Worm (Caenorhabditis elegans): ENCODE measurements around the gene F09G8.10.
A peak's percentile ranks its signal among the peaks of the same experiment; 100 is the strongest.

Gene F09G8.10

ce11 chrIII:8275871-8276270 lies 3.9 kb upstream of the F09G8.10 start, which contains the start of gene clec-160:
Gene clec-160, minus strand, starts transcription at chrIII:8275971.
- TF ChIP-seq ets-7 (tag; optimal IDR thresholded peaks at IDR 0.05) (no peak), ceh-13 (GFP tag; optimal IDR thresholded peaks at IDR 0.05) (no peak), scrt-1 (GFP tag; IDR thresholded peaks at IDR 0.05) (no peak), aly-1 (tag; optimal IDR thresholded peaks at IDR 0.05) (no peak), hnd-1 (tag; optimal IDR thresholded peaks at IDR 0.05) (no peak), ceh-36 (tag; optimal IDR thresholded peaks at IDR 0.05) (no peak), ama-1 (optimal IDR thresholded peaks at IDR 0.05) (no peak), tbx-37 (GFP tag; conservative IDR thresholded peaks at IDR 0.05) (no peak), hmg-4 (GFP tag; optimal IDR thresholded peaks at IDR 0.05) (no peak)

ce11 chrIII:8268296-8268695 lies 3.7 kb downstream of the F09G8.10 start, which contains the start of the genes F09G8.7 and crn-7:
Gene F09G8.7, minus strand, starts transcription at chrIII:8268355.
Gene crn-7, plus strand, starts transcription at chrIII:8268531.
- TF ChIP-seq hmg-4 (GFP tag; optimal IDR thresholded peaks at IDR 0.05) (no peak), tra-4 (tag; optimal IDR thresholded peaks at IDR 0.05) (no peak), tbx-37 (GFP tag; conservative IDR thresholded peaks at IDR 0.05) (no peak), B0310.2 (tag; optimal IDR thresholded peaks at IDR 0.05) (no peak)

- no peak for TF ChIP-seq flt-1 (GFP tag; IDR thresholded peaks at IDR 0.05)
- no peak for TF ChIP-seq tbx-11 (GFP tag; IDR thresholded peaks at IDR 0.05)
- no peak for TF ChIP-seq hmbx-1 (tag; optimal IDR thresholded peaks at IDR 0.05)
- TF ChIP-seq scrt-1 (GFP tag; IDR thresholded peaks at IDR 0.05) = no peak
- no peak for TF ChIP-seq ceh-13 (GFP tag; optimal IDR thresholded peaks at IDR 0.05)
- TF ChIP-seq hnd-1 (tag; optimal IDR thresholded peaks at IDR 0.05) = no peak
- no peak for TF ChIP-seq tra-4 (tag; optimal IDR thresholded peaks at IDR 0.05)
- TF ChIP-seq F13C5.2 (tag; optimal IDR thresholded peaks at IDR 0.05) = no peak
- no peak for TF ChIP-seq pes-1 (GFP tag; IDR thresholded peaks at IDR 0.05)
- no peak for TF ChIP-seq ceh-36 (tag; optimal IDR thresholded peaks at IDR 0.05)
- TF ChIP-seq ama-1 (optimal IDR thresholded peaks at IDR 0.05) = no peak
- TF ChIP-seq tbx-37 (GFP tag; conservative IDR thresholded peaks at IDR 0.05) = no peak
- no peak for TF ChIP-seq hmg-4 (GFP tag; optimal IDR thresholded peaks at IDR 0.05)
- TF ChIP-seq B0310.2 (tag; optimal IDR thresholded peaks at IDR 0.05) = no peak
Observed at ce11 chrIII:8265753-8266152, 6.2 kb downstream of the F09G8.10 start, which contains the start of gene mrps-9. Gene mrps-9, plus strand, starts transcription at chrIII:8266062.

- TF ChIP-seq ama-1 (optimal IDR thresholded peaks at IDR 0.05) (no peak), aly-1 (tag; optimal IDR thresholded peaks at IDR 0.05) (no peak), tra-4 (tag; optimal IDR thresholded peaks at IDR 0.05) (no peak), tbx-11 (GFP tag; IDR thresholded peaks at IDR 0.05) (no peak), ceh-36 (tag; optimal IDR thresholded peaks at IDR 0.05) (no peak), flt-1 (GFP tag; IDR thresholded peaks at IDR 0.05) (no peak), F13C5.2 (tag; optimal IDR thresholded peaks at IDR 0.05) (no peak), sea-1 (GFP tag; conservative IDR thresholded peaks at IDR 0.05) (no peak)
Observed at ce11 chrIII:8263377-8263776, 8.6 kb downstream of the F09G8.10 start, which contains the start of gene col-91. Gene col-91, minus strand, starts transcription at chrIII:8263664.

- TF ChIP-seq tbx-37 (GFP tag; conservative IDR thresholded peaks at IDR 0.05) (no peak), tra-4 (tag; optimal IDR thresholded peaks at IDR 0.05) (no peak), tbx-11 (GFP tag; IDR thresholded peaks at IDR 0.05) (no peak), hnd-1 (tag; optimal IDR thresholded peaks at IDR 0.05) (no peak), ceh-36 (tag; optimal IDR thresholded peaks at IDR 0.05) (no peak), pes-1 (GFP tag; IDR thresholded peaks at IDR 0.05) (no peak), aly-1 (tag; optimal IDR thresholded peaks at IDR 0.05) (no peak), B0310.2 (tag; optimal IDR thresholded peaks at IDR 0.05) (no peak), flt-1 (GFP tag; IDR thresholded peaks at IDR 0.05) (no peak), sea-1 (GFP tag; conservative IDR thresholded peaks at IDR 0.05) (no peak), ama-1 (optimal IDR thresholded peaks at IDR 0.05) (no peak), ceh-13 (GFP tag; optimal IDR thresholded peaks at IDR 0.05) (no peak), F13C5.2 (tag; optimal IDR thresholded peaks at IDR 0.05) (no peak), hmg-4 (GFP tag; optimal IDR thresholded peaks at IDR 0.05) (no peak), ets-7 (tag; optimal IDR thresholded peaks at IDR 0.05) (no peak), scrt-1 (GFP tag; IDR thresholded peaks at IDR 0.05) (no peak)
Observed at ce11 chrIII:8262599-8262998, 9.4 kb downstream of the F09G8.10 start.

- TF ChIP-seq scrt-1 (GFP tag; IDR thresholded peaks at IDR 0.05) (no peak), B0310.2 (tag; optimal IDR thresholded peaks at IDR 0.05) (no peak), ceh-36 (tag; optimal IDR thresholded peaks at IDR 0.05) (no peak), ama-1 (optimal IDR thresholded peaks at IDR 0.05) (no peak), aly-1 (tag; optimal IDR thresholded peaks at IDR 0.05) (no peak)
Observed at ce11 chrIII:8258045-8258444, 13.9 kb downstream of the F09G8.10 start, which contains the start of gene ncr-2. Gene ncr-2, plus strand, starts transcription at chrIII:8258345.

- TF ChIP-seq hnd-1 (tag; optimal IDR thresholded peaks at IDR 0.05) = no peak
- TF ChIP-seq ceh-36 (tag; optimal IDR thresholded peaks at IDR 0.05) = no peak
- TF ChIP-seq ets-7 (tag; optimal IDR thresholded peaks at IDR 0.05) = no peak
- TF ChIP-seq ceh-13 (GFP tag; optimal IDR thresholded peaks at IDR 0.05) = no peak
- TF ChIP-seq sea-1 (GFP tag; conservative IDR thresholded peaks at IDR 0.05) = no peak
- TF ChIP-seq hmbx-1 (tag; optimal IDR thresholded peaks at IDR 0.05) = no peak
- TF ChIP-seq flt-1 (GFP tag; IDR thresholded peaks at IDR 0.05) = no peak
- TF ChIP-seq tbx-11 (GFP tag; IDR thresholded peaks at IDR 0.05) = no peak
- no peak for TF ChIP-seq hmg-4 (GFP tag; optimal IDR thresholded peaks at IDR 0.05)
- TF ChIP-seq F13C5.2 (tag; optimal IDR thresholded peaks at IDR 0.05) = no peak
Observed at ce11 chrIII:8254938-8255337, 17.0 kb downstream of the F09G8.10 start, which contains the start of gene F09G8.5. Gene F09G8.5, plus strand, starts transcription at chrIII:8254975.

ce11 chrIII:8250007-8250683 lies 21.8 kb downstream of the F09G8.10 start, which contains the start of gene knl-1:
Gene knl-1, plus strand, starts transcription at chrIII:8250632.
- TF ChIP-seq hmg-4 (GFP tag; optimal IDR thresholded peaks at IDR 0.05) (peak; percentile 54), F13C5.2 (tag; optimal IDR thresholded peaks at IDR 0.05) (peak; percentile 51), hmbx-1 (tag; optimal IDR thresholded peaks at IDR 0.05) (no peak)
